Worm (Caenorhabditis elegans) whole organism, L4/young adult: ENCODE measurements around the gene Y42A5A.5.

Source experiments
- W03F9.2 ChIP-seq: fragments of 150-350 bp; optimal IDR thresholded peaks from 2 replicates; lab custom pipeline; 2014; ENCODE audit warnings: missing biosample characterization, missing genetic modification characterization
- dao-5 ChIP-seq: sonication (generic microtip); optimal IDR thresholded peaks from 2 replicates; lab custom pipeline; 2016; ENCODE audit warnings: missing genotype, missing genetic modification characterization, moderate library complexity, missing compliant biosample characterization
- him-1 ChIP-seq: sonication (generic microtip); optimal IDR thresholded peaks from 2 replicates; lab custom pipeline; 2016; ENCODE audit warnings: missing genotype, missing genetic modification reagents, missing genetic modification characterization, missing compliant biosample characterization

ce11 chrV:11147780-11148144 is 38.2 kb upstream of the Y42A5A.5 start:
- no peak for TF ChIP-seq him-1
- TF ChIP-seq dao-5 (tag; lab: Kevin White, UChicago): no peak
- no peak for TF ChIP-seq W03F9.2 (tag; lab: Kevin White, UChicago)
